Worm (Caenorhabditis elegans) whole organism, L1 larva: ENCODE data around the gene K06A4.7.

Source experiments
- C16A3.4 ChIP-seq: fragments of 150-350 bp; optimal IDR thresholded peaks from 2 replicates; lab custom pipeline; 2014; ENCODE audit warnings: missing biosample characterization, missing genetic modification characterization
- alr-1 ChIP-seq: fragments of 200-800 bp; sonication (Bioruptor generic); optimal IDR thresholded peaks from 2 replicates; lab custom pipeline; 2018; ENCODE audit warnings: borderline replicate concordance, mild to moderate bottlenecking, missing genetic modification characterization, missing compliant biosample characterization
- aly-2 ChIP-seq: fragments of 150-350 bp; optimal IDR thresholded peaks from 2 replicates; lab custom pipeline; 2014; ENCODE audit warnings: missing biosample characterization, missing genetic modification characterization
- ceh-63 ChIP-seq: fragments of 200-800 bp; sonication (Bioruptor generic); optimal IDR thresholded peaks from 2 replicates; lab custom pipeline; 2018; ENCODE audit warnings: mild to moderate bottlenecking, missing genetic modification characterization, missing compliant biosample characterization
- ceh-90 ChIP-seq: sonication (generic microtip); optimal IDR thresholded peaks from 2 replicates; lab custom pipeline; 2016; ENCODE audit warnings: missing genetic modification characterization, missing compliant biosample characterization
- ces-1 ChIP-seq: fragments of 150-350 bp; optimal IDR thresholded peaks from 2 replicates; lab custom pipeline; 2014; ENCODE audit warnings: missing biosample characterization, missing genetic modification reagents, missing genetic modification characterization
- efl-1 ChIP-seq, 4 experiments: fragments of 150-350 bp; optimal IDR thresholded peaks in 3 of 4; peaks in 1 of 4; 1 replicate in 1 of 4; 2 replicates in 3 of 4; lab custom pipeline; 2014; ENCODE audit warnings: missing biosample characterization in 2 of 4, missing genetic modification characterization in 2 of 4, missing genetic modification reagents in 2 of 4
- egl-27 ChIP-seq, 2 experiments: fragments of 150-350 bp in 1 of 2; sonication (generic microtip); optimal IDR thresholded peaks; 3 replicates each; lab custom pipeline; 2017 to 2018; ENCODE audit warnings: missing biosample characterization in 2 of 2, missing genetic modification characterization in 2 of 2, missing genetic modification reagents in 2 of 2
- elt-2 ChIP-seq: sonication (generic microtip); optimal IDR thresholded peaks from 2 replicates; lab custom pipeline; 2016; ENCODE audit warnings: missing genetic modification characterization, mild to moderate bottlenecking, inconsistent platforms, missing compliant biosample characterization, missing genetic modification reagents
- elt-3 ChIP-seq, 6 experiments: fragments of 150-350 bp in 1 of 6; sonication (generic microtip); optimal IDR thresholded peaks; 2 replicates each; lab custom pipeline; 2017 to 2018; ENCODE audit warnings: missing biosample characterization in 6 of 6, missing genetic modification characterization in 6 of 6, inconsistent platforms in 1 of 6
- ets-5 ChIP-seq: fragments of 200-800 bp; sonication (Bioruptor generic); IDR thresholded peaks from 2 replicates; pipeline ENCODE4 v1.3.6; 2022; ENCODE audit warnings: missing genetic modification characterization, missing compliant biosample characterization
- fkh-4 ChIP-seq: sonication (generic microtip); optimal IDR thresholded peaks from 2 replicates; lab custom pipeline; 2016; ENCODE audit warnings: missing compliant biosample characterization, missing genetic modification characterization, borderline replicate concordance
- hlh-17 ChIP-seq: fragments of 200-800 bp; sonication (Bioruptor generic); optimal IDR thresholded peaks from 2 replicates; lab custom pipeline; 2018; ENCODE audit warnings: missing genetic modification characterization, mild to moderate bottlenecking, missing compliant biosample characterization, moderate library complexity, borderline replicate concordance
- hlh-4 ChIP-seq: sonication (generic microtip); optimal IDR thresholded peaks from 2 replicates; lab custom pipeline; 2016; ENCODE audit warnings: mild to moderate bottlenecking, missing genetic modification characterization, missing compliant biosample characterization
- irx-1 ChIP-seq: sonication (generic microtip); optimal IDR thresholded peaks from 2 replicates; lab custom pipeline; 2016; ENCODE audit warnings: missing genetic modification characterization, missing compliant biosample characterization
- lin-14 ChIP-seq: fragments of 200-800 bp; sonication (Bioruptor generic); optimal IDR thresholded peaks from 2 replicates; lab custom pipeline; 2018; ENCODE audit warnings: mild to moderate bottlenecking, missing genetic modification characterization, moderate library complexity, missing compliant biosample characterization
- lin-15B ChIP-seq: fragments of 150-350 bp; sonication (generic microtip); optimal IDR thresholded peaks from 3 replicates; lab custom pipeline; 2014; ENCODE audit warnings: missing biosample characterization, missing genetic modification characterization
- lin-39 ChIP-seq: fragments of 150-350 bp; optimal IDR thresholded peaks from 2 replicates; lab custom pipeline; 2014; ENCODE audit warnings: missing biosample characterization, missing genetic modification reagents, missing genetic modification characterization
- mab-9 ChIP-seq: fragments of 200-800 bp; sonication (Bioruptor generic); IDR thresholded peaks from 2 replicates; pipeline ENCODE4 v1.3.6; 2022; ENCODE audit warnings: missing genetic modification reagents, missing genetic modification characterization, missing compliant biosample characterization
- mdl-1 ChIP-seq, 2 experiments: fragments of 150-350 bp; optimal IDR thresholded peaks; 2 replicates each; lab custom pipeline; 2014 to 2017; ENCODE audit warnings: missing biosample characterization in 2 of 2, missing genetic modification characterization in 2 of 2, inconsistent platforms in 1 of 2
- mef-2 ChIP-seq: fragments of 150-350 bp; optimal IDR thresholded peaks from 2 replicates; lab custom pipeline; 2014; ENCODE audit warnings: missing biosample characterization, missing genetic modification characterization
- mep-1 ChIP-seq: fragments of 150-350 bp; optimal IDR thresholded peaks from 2 replicates; lab custom pipeline; 2014; ENCODE audit warnings: missing biosample characterization, missing genetic modification characterization
- nhr-11 ChIP-seq: fragments of 150-350 bp; optimal IDR thresholded peaks from 2 replicates; lab custom pipeline; 2014; ENCODE audit warnings: missing biosample characterization, missing genetic modification characterization
- nhr-12 ChIP-seq: sonication (generic microtip); optimal IDR thresholded peaks from 2 replicates; lab custom pipeline; 2017; ENCODE audit warnings: missing biosample characterization, missing genetic modification characterization
- nhr-20 ChIP-seq: sonication (generic microtip); optimal IDR thresholded peaks from 2 replicates; lab custom pipeline; 2016; ENCODE audit warnings: mild to moderate bottlenecking, missing genetic modification characterization, missing compliant biosample characterization
- nhr-237 ChIP-seq: fragments of 150-350 bp; optimal IDR thresholded peaks from 2 replicates; lab custom pipeline; 2014; ENCODE audit warnings: missing biosample characterization, missing genetic modification characterization
- nhr-28 ChIP-seq: fragments of 150-350 bp; optimal IDR thresholded peaks from 2 replicates; lab custom pipeline; 2014; ENCODE audit warnings: missing biosample characterization, missing genetic modification characterization
- nhr-76 ChIP-seq: sonication (generic microtip); optimal IDR thresholded peaks from 2 replicates; lab custom pipeline; 2017; ENCODE audit warnings: missing biosample characterization, missing genetic modification characterization
- nhr-84 ChIP-seq: sonication (generic microtip); optimal IDR thresholded peaks from 2 replicates; lab custom pipeline; 2017; ENCODE audit warnings: missing biosample characterization, missing genetic modification characterization
- nhr-85 ChIP-seq: sonication (generic microtip); peaks from one replicate; lab custom pipeline; 2016; ENCODE audit warnings: missing genetic modification characterization, inconsistent platforms, missing compliant biosample characterization
- pag-3 ChIP-seq: sonication (generic microtip); optimal IDR thresholded peaks from 2 replicates; lab custom pipeline; 2017; ENCODE audit warnings: missing genetic modification characterization, mild to moderate bottlenecking, missing compliant biosample characterization, antibody characterized with exemption, borderline replicate concordance; ENCODE audit not compliant: insufficient read depth
- pax-3 ChIP-seq: fragments of 200-800 bp; sonication (Bioruptor generic); optimal IDR thresholded peaks from 2 replicates; lab custom pipeline; 2018; ENCODE audit warnings: mild to moderate bottlenecking, missing genetic modification characterization, moderate library complexity, missing compliant biosample characterization
- pqm-1 ChIP-seq: sonication (generic microtip); optimal IDR thresholded peaks from 3 replicates; lab custom pipeline; 2017; ENCODE audit warnings: missing biosample characterization, missing genetic modification characterization
- skn-1 ChIP-seq: fragments of 150-350 bp; optimal IDR thresholded peaks from 2 replicates; lab custom pipeline; 2014; ENCODE audit warnings: missing biosample characterization, missing genetic modification characterization
- snpc-4 ChIP-seq: fragments of 150-350 bp; optimal IDR thresholded peaks from 2 replicates; lab custom pipeline; 2014; ENCODE audit warnings: missing biosample characterization, missing genetic modification characterization
- snu-23 ChIP-seq: sonication (generic microtip); optimal IDR thresholded peaks from 2 replicates; lab custom pipeline; 2016; ENCODE audit warnings: missing genetic modification characterization, missing compliant biosample characterization
- sox-4 ChIP-seq: sonication (generic microtip); optimal IDR thresholded peaks from 2 replicates; lab custom pipeline; 2016; ENCODE audit warnings: missing genetic modification characterization, missing compliant biosample characterization
- sptf-1 ChIP-seq: fragments of 150-350 bp; optimal IDR thresholded peaks from 2 replicates; lab custom pipeline; 2014; ENCODE audit warnings: missing biosample characterization, missing genetic modification characterization
- tlp-1 ChIP-seq: fragments of 150-350 bp; optimal IDR thresholded peaks from 2 replicates; lab custom pipeline; 2014; ENCODE audit warnings: missing biosample characterization, missing genetic modification characterization
- unc-130 ChIP-seq: fragments of 150-350 bp; optimal IDR thresholded peaks from 2 replicates; lab custom pipeline; 2017; ENCODE audit warnings: missing biosample characterization, missing genetic modification characterization, inconsistent platforms
- unc-62 ChIP-seq: fragments of 150-350 bp; optimal IDR thresholded peaks from 2 replicates; lab custom pipeline; 2014; ENCODE audit warnings: missing biosample characterization, missing genetic modification reagents, missing genetic modification characterization
- unc-98 ChIP-seq: fragments of 200-800 bp; sonication (Bioruptor generic); IDR thresholded peaks from 2 replicates; pipeline ENCODE4 v1.3.6; 2022; ENCODE audit warnings: missing genetic modification characterization, missing compliant biosample characterization
- vab-15 ChIP-seq: sonication (generic microtip); optimal IDR thresholded peaks from 2 replicates; lab custom pipeline; 2017; ENCODE audit warnings: missing genotype, mild to moderate bottlenecking, missing genetic modification characterization, missing compliant biosample characterization
- xbp-1 ChIP-seq: sonication (generic microtip); optimal IDR thresholded peaks from 2 replicates; lab custom pipeline; 2016; ENCODE audit warnings: missing genetic modification characterization, missing compliant biosample characterization
- ztf-4 ChIP-seq: fragments of 150-350 bp; optimal IDR thresholded peaks from 2 replicates; lab custom pipeline; 2014; ENCODE audit warnings: missing biosample characterization, missing genetic modification characterization

K06A4.7 gene

DNA sequence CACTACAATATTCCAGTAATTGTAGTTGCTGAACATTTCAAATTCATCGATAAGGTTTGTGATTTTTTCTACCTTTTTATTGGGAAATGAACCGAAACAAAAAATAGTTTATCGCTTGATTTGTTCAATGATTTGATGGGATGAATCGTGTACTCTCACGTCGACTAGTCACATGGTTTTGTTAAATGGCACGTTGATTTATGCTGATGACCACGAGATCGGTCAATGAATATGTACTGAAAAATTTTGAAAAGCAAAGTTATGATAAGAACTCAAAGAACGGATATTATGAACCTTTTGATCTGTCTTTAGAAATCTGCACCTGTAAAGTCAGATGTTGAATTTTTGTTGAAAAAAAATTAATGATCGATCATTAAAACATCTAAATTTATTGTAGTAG is 25.0 kb upstream of the K06A4.7 start (continued):
- TF ChIP-seq alr-1 (tag; lab: Kevin White, UChicago), result no peak
- TF ChIP-seq nhr-20, result peak; percentile 94
- TF ChIP-seq mdl-1 (tag; optimal IDR thresholded peaks at IDR 0.05; lab: Kevin White, UChicago), result peak in 1 of 2 experiments; percentile 85
- TF ChIP-seq hlh-4, result no peak
- no peak for TF ChIP-seq pag-3
- TF ChIP-seq unc-62, result no peak
- TF ChIP-seq lin-39, result no peak
- no peak for TF ChIP-seq fkh-4 (tag; lab: Kevin White, UChicago)
- TF ChIP-seq hlh-17, result no peak
- TF ChIP-seq elt-3 (tag; optimal IDR thresholded peaks at IDR 0.05; lab: Kevin White, UChicago), result peak; percentile 33 to 100 (median 90)
- TF ChIP-seq ets-5 (GFP tag; lab: Robert Waterston, UW), result no peak
- no peak for TF ChIP-seq ztf-4 (tag; lab: Kevin White, UChicago)
- no peak for TF ChIP-seq sptf-1 (tag; lab: Kevin White, UChicago)
- no peak for TF ChIP-seq aly-2 (tag; lab: Kevin White, UChicago)
- peak; percentile 23 for TF ChIP-seq vab-15 (tag; lab: Kevin White, UChicago)
- TF ChIP-seq snpc-4 (tag; lab: Kevin White, UChicago), result no peak
- TF ChIP-seq nhr-12 (tag; lab: Kevin White, UChicago), result no peak
- TF ChIP-seq ces-1 (GFP tag; lab: Kevin White, UChicago), result no peak
- TF ChIP-seq mep-1, result peak; percentile 56
- no peak for TF ChIP-seq nhr-237 (tag; lab: Kevin White, UChicago)
- TF ChIP-seq sox-4 (tag; lab: Kevin White, UChicago), result peak; percentile 17
- TF ChIP-seq elt-2, result peak; percentile 78
- TF ChIP-seq unc-98 (GFP tag; lab: Robert Waterston, UW), result no peak
- no peak for TF ChIP-seq skn-1
- TF ChIP-seq nhr-85 (tag; lab: Kevin White, UChicago), result peak; percentile 97
- TF ChIP-seq nhr-84, result no peak
- TF ChIP-seq C16A3.4 (tag; lab: Kevin White, UChicago), result peak; percentile 70
- no peak for TF ChIP-seq nhr-76 (tag; lab: Kevin White, UChicago)
- TF ChIP-seq mef-2 (tag; lab: Kevin White, UChicago), result no peak
- no peak for TF ChIP-seq lin-15B (tag; lab: Kevin White, UChicago)
- no peak for TF ChIP-seq pqm-1 (tag; lab: Kevin White, UChicago)
- peak; percentile 93 for TF ChIP-seq unc-130 (tag; lab: Kevin White, UChicago)
- TF ChIP-seq egl-27 (tag; optimal IDR thresholded peaks at IDR 0.05; lab: Kevin White, UChicago), result no peak
- peak in 1 of 2 experiments; percentile 21 for TF ChIP-seq efl-1 (optimal IDR thresholded peaks at IDR 0.05; lab: Kevin White, UChicago)
- peak in 1 of 2 experiments; percentile 90 for TF ChIP-seq efl-1 (GFP tag; optimal IDR thresholded peaks at IDR 0.05 in 1 of 2; lab: Kevin White, UChicago)
- peak; percentile 48; the same call in 1 of the 2 replicates for TF ChIP-seq mab-9 (GFP tag; lab: Robert Waterston, UW)
- peak; percentile 85 for TF ChIP-seq lin-14 (GFP tag; lab: Kevin White, UChicago)
- no peak for TF ChIP-seq ceh-90 (tag; lab: Kevin White, UChicago)
- peak; percentile 79 for TF ChIP-seq snu-23 (GFP tag; lab: Kevin White, UChicago)
- TF ChIP-seq ceh-63 (GFP tag; lab: Kevin White, UChicago), result no peak
- TF ChIP-seq nhr-28 (tag; lab: Kevin White, UChicago), result no peak
- TF ChIP-seq tlp-1 (tag; lab: Kevin White, UChicago), result no peak
- peak; percentile 32 for TF ChIP-seq xbp-1 (tag; lab: Kevin White, UChicago)
- TF ChIP-seq nhr-11 (tag; lab: Kevin White, UChicago), result no peak
- TF ChIP-seq irx-1 (tag; lab: Kevin White, UChicago), result peak; percentile 34
- no peak for TF ChIP-seq pax-3 (tag; lab: Kevin White, UChicago)
